Worm (Caenorhabditis elegans) whole organism, late embryonic: ENCODE measurements around the gene rpt-1.
"Not testable (repeated sequence)": the region's sequence is repeated elsewhere in the genome, so short reads cannot be mapped to it uniquely, and the experiment has no call there.

Source experiments
- C08G9.2 ChIP-seq: sonication (generic microtip); optimal IDR thresholded peaks from 2 replicates; lab custom pipeline; 2016; ENCODE audit warnings: mild to moderate bottlenecking, missing genetic modification characterization, moderate library complexity, missing compliant biosample characterization
- F13H6.1 ChIP-seq: sonication (generic microtip); optimal IDR thresholded peaks from 2 replicates; lab custom pipeline; 2016; ENCODE audit warnings: missing genetic modification characterization, missing compliant biosample characterization
- K02D7.2 ChIP-seq: sonication (generic microtip); optimal IDR thresholded peaks from 2 replicates; lab custom pipeline; 2017; ENCODE audit warnings: mild to moderate bottlenecking, missing genetic modification characterization, missing compliant biosample characterization
- Y22D7AL.16 ChIP-seq: sonication (generic microtip); optimal IDR thresholded peaks from 2 replicates; lab custom pipeline; 2016; ENCODE audit warnings: missing genetic modification characterization, missing compliant biosample characterization
- ama-1 ChIP-seq: fragments of 150-350 bp; optimal IDR thresholded peaks from 2 replicates; lab custom pipeline; 2014
- ceh-14 ChIP-seq: sonication (generic microtip); optimal IDR thresholded peaks from 2 replicates; lab custom pipeline; 2016; ENCODE audit warnings: missing genotype, missing genetic modification characterization, missing compliant biosample characterization
- ceh-19 ChIP-seq: fragments of 200-800 bp; sonication (Bioruptor generic); optimal IDR thresholded peaks from 2 replicates; lab custom pipeline; 2018; ENCODE audit warnings: mild to moderate bottlenecking, missing genetic modification characterization, missing compliant biosample characterization
- ceh-2 ChIP-seq: sonication (generic microtip); optimal IDR thresholded peaks from 2 replicates; lab custom pipeline; 2016; ENCODE audit warnings: missing genotype, missing genetic modification characterization, missing compliant biosample characterization
- ceh-22 ChIP-seq: sonication (generic microtip); optimal IDR thresholded peaks from 2 replicates; lab custom pipeline; 2017; ENCODE audit warnings: missing biosample characterization, missing genetic modification characterization
- ceh-30 ChIP-seq: fragments of 150-350 bp; optimal IDR thresholded peaks from 2 replicates; lab custom pipeline; 2014; ENCODE audit warnings: missing biosample characterization, missing genetic modification characterization
- ceh-31 ChIP-seq: sonication (generic microtip); optimal IDR thresholded peaks from 2 replicates; lab custom pipeline; 2016; ENCODE audit warnings: missing genetic modification characterization, missing compliant biosample characterization
- ceh-34 ChIP-seq: sonication (generic microtip); optimal IDR thresholded peaks from 2 replicates; lab custom pipeline; 2016; ENCODE audit warnings: mild to moderate bottlenecking, missing genetic modification characterization, missing compliant biosample characterization
- ceh-45 ChIP-seq: fragments of 200-800 bp; sonication (Bioruptor generic); IDR thresholded peaks from 2 replicates; pipeline ENCODE4 v1.3.6; 2022; ENCODE audit warnings: missing genetic modification reagents, missing genetic modification characterization, missing compliant biosample characterization
- dmd-4 ChIP-seq: sonication (generic microtip); optimal IDR thresholded peaks from 2 replicates; lab custom pipeline; 2016; ENCODE audit warnings: borderline replicate concordance, missing genetic modification characterization, missing compliant biosample characterization
- dve-1 ChIP-seq: sonication (generic microtip); optimal IDR thresholded peaks from 2 replicates; lab custom pipeline; 2017; ENCODE audit warnings: antibody characterized with exemption, mild to moderate bottlenecking, missing genetic modification characterization, missing compliant biosample characterization
- elt-4 ChIP-seq: sonication (generic microtip); optimal IDR thresholded peaks from 2 replicates; lab custom pipeline; 2016; ENCODE audit warnings: missing genetic modification characterization, missing compliant biosample characterization
- fkh-10 ChIP-seq: fragments of 150-350 bp; optimal IDR thresholded peaks from 2 replicates; lab custom pipeline; 2014; ENCODE audit warnings: missing biosample characterization, missing genetic modification reagents, missing genetic modification characterization
- fkh-6 ChIP-seq: sonication (generic microtip); optimal IDR thresholded peaks from 2 replicates; lab custom pipeline; 2016; ENCODE audit warnings: missing genetic modification characterization, missing compliant biosample characterization
- gmeb-2 ChIP-seq: sonication (generic microtip); optimal IDR thresholded peaks from 2 replicates; lab custom pipeline; 2016; ENCODE audit warnings: missing genetic modification characterization, inconsistent platforms, missing compliant biosample characterization
- hlh-13 ChIP-seq: fragments of 200-800 bp; sonication (Bioruptor generic); optimal IDR thresholded peaks from 2 replicates; lab custom pipeline; 2018; ENCODE audit warnings: mild to moderate bottlenecking, missing genetic modification characterization, missing compliant biosample characterization
- hlh-30 ChIP-seq: sonication (generic microtip); optimal IDR thresholded peaks from 2 replicates; lab custom pipeline; 2017; ENCODE audit warnings: antibody characterized with exemption, missing genetic modification characterization, missing compliant biosample characterization; ENCODE audit not compliant: insufficient read depth
- hlh-6 ChIP-seq: sonication (generic microtip); optimal IDR thresholded peaks from 2 replicates; lab custom pipeline; 2016; ENCODE audit warnings: missing genotype, missing genetic modification characterization, missing compliant biosample characterization
- hlh-8 ChIP-seq: sonication (generic microtip); optimal IDR thresholded peaks from 2 replicates; lab custom pipeline; 2016; ENCODE audit warnings: missing genotype, missing genetic modification characterization, missing compliant biosample characterization
- lin-11 ChIP-seq: fragments of 200-800 bp; sonication (Bioruptor generic); optimal IDR thresholded peaks from 2 replicates; lab custom pipeline; 2018; ENCODE audit warnings: mild to moderate bottlenecking, missing genetic modification characterization, missing compliant biosample characterization
- nfya-1 ChIP-seq: sonication (generic microtip); optimal IDR thresholded peaks from 2 replicates; lab custom pipeline; 2017; ENCODE audit warnings: missing genetic modification characterization, mild to moderate bottlenecking, missing compliant biosample characterization, antibody characterized with exemption, moderate library complexity
- nhr-232 ChIP-seq: sonication (generic microtip); optimal IDR thresholded peaks from 2 replicates; lab custom pipeline; 2016; ENCODE audit warnings: missing genetic modification characterization, missing compliant biosample characterization
- pag-3 ChIP-seq: sonication (generic microtip); optimal IDR thresholded peaks from 2 replicates; lab custom pipeline; 2016; ENCODE audit warnings: missing compliant biosample characterization, missing genetic modification characterization, borderline replicate concordance
- pat-9 ChIP-seq: fragments of 200-800 bp; sonication (Bioruptor generic); optimal IDR thresholded peaks from 2 replicates; lab custom pipeline; 2018; ENCODE audit warnings: mild to moderate bottlenecking, missing genetic modification characterization, moderate library complexity, missing compliant biosample characterization
- pax-1 ChIP-seq: fragments of 150-350 bp; optimal IDR thresholded peaks from 2 replicates; lab custom pipeline; 2014; ENCODE audit warnings: missing biosample characterization, missing genetic modification characterization
- ref-2 ChIP-seq: sonication (generic microtip); optimal IDR thresholded peaks from 2 replicates; lab custom pipeline; 2016; ENCODE audit warnings: missing genetic modification characterization, missing compliant biosample characterization
- rnt-1 ChIP-seq: sonication (generic microtip); optimal IDR thresholded peaks from 2 replicates; lab custom pipeline; 2016; ENCODE audit warnings: missing genetic modification characterization, missing compliant biosample characterization
- unc-3 ChIP-seq, 2 experiments: fragments of 200-800 bp in 1 of 2; sonication (Bioruptor generic) in 1 of 2; sonication (generic microtip) in 1 of 2; conservative IDR thresholded peaks in 1 of 2; optimal IDR thresholded peaks in 1 of 2; 2 replicates each; pipeline versions ENCODE4 v1.3.6 to Lab custom; 2016 to 2022; ENCODE audit warnings: missing compliant biosample characterization in 2 of 2, missing genetic modification characterization in 2 of 2, missing genetic modification reagents in 1 of 2
- unc-55 ChIP-seq: sonication (generic microtip); optimal IDR thresholded peaks from 2 replicates; lab custom pipeline; 2017; ENCODE audit warnings: missing biosample characterization, missing genetic modification reagents, missing genetic modification characterization
- unc-86 ChIP-seq: sonication (generic microtip); optimal IDR thresholded peaks from 2 replicates; lab custom pipeline; 2016; ENCODE audit warnings: missing genetic modification characterization, missing compliant biosample characterization
- ztf-16 ChIP-seq: sonication (generic microtip); optimal IDR thresholded peaks from 2 replicates; lab custom pipeline; 2017; ENCODE audit warnings: missing genetic modification characterization, missing compliant biosample characterization

The rpt-1 gene

DNA sequence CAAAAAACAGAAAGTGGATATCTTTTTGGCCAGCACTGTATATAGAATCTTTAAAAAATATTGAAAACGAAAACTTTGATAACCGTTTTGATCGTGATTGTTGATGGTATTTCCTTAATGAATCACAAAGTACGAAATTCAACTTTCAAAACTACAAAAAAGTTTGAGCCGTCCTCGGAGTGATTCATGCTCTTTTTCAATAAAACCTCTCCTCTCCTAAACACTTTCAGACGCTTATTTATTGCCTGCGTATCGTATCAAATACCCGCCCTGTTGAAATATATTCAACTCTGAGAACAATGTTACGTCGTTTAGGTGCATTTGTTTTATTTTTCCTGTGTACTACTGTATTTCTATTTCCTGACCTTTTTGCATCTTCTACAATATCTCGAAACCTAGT lies 38.7 kb upstream of the rpt-1 start:
- TF ChIP-seq fkh-10 (GFP tag; lab: Kevin White, UChicago) (no peak), ceh-2 (no peak)

DNA sequence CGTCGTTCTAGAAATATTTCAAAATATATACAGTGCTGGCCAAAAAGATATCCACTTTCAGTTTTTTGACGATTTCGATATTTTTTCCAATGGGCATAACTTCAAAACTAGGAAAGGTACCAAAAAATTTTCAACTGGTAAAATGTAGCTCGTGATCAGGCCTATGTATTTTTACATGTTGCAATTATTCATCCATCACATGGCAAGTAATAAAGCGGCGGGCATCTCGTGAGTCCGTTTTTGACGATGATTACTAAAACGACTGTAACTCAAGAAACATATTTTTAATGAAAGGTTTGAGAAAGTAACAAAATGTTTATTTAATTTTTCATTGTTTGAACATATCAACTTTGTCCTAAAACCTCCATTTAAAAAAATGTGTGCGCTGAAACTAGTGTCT lies 37.8 kb upstream of the rpt-1 start, which contains the start of gene F10C2.3:
F10C2.3 (plus strand) TSS at position 301 of the 400 bp plus-strand sequence.
- TF ChIP-seq pax-1 (tag; lab: Kevin White, UChicago); Y22D7AL.16; hlh-13: not testable (repeated sequence)

ce11 chrV:12013298-12013697 lies 31.1 kb upstream of the rpt-1 start, which contains the start of gene add-2:
Gene add-2, minus strand, starts transcription at chrV:12013406.
- TF ChIP-seq hlh-13 (no peak), ceh-30 (tag; lab: Kevin White, UChicago) (no peak), ceh-14 (no peak), dmd-4 (tag; lab: Kevin White, UChicago) (no peak), ceh-31 (tag; lab: Kevin White, UChicago) (no peak), hlh-30 (tag; lab: Kevin White, UChicago) (no peak), ref-2 (tag; lab: Kevin White, UChicago) (no peak), Y22D7AL.16 (no peak), unc-86 (tag; lab: Kevin White, UChicago) (no peak), pag-3 (tag; lab: Kevin White, UChicago) (no peak)
- TF ChIP-seq, all 69 proteins: peak for 0

DNA sequence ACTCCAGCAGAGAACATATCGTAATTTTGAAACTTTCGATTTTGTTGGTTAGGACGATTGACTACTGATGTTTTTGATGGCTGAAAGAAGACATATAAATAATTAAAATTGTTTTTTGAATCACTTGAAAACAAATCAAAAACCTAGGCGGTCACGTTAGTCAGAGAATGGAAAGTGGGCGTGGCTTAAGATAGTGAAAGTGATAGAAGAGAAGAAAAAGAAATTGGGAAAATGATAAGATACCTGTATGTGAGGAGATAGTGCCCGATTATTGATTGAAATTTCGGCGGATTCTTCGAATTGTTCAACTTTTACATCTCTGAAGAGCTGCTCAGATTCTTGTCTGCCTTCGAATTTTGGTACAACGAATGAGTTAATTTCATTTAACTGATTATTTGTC lies 29.5 kb upstream of the rpt-1 start:
- no peak for TF ChIP-seq K02D7.2 (tag; lab: Kevin White, UChicago)
- TF ChIP-seq ceh-30 (tag; lab: Kevin White, UChicago) = no peak
- TF ChIP-seq unc-86 (tag; lab: Kevin White, UChicago) = no peak
- TF ChIP-seq gmeb-2 = no peak
- TF ChIP-seq pat-9 (tag; lab: Kevin White, UChicago) = no peak
- no peak for TF ChIP-seq elt-4 (tag; lab: Kevin White, UChicago)
- no peak for TF ChIP-seq ceh-45
- no peak for TF ChIP-seq ceh-19 (GFP tag; lab: Kevin White, UChicago)
- no peak for TF ChIP-seq ztf-16
- TF ChIP-seq lin-11 (tag; lab: Kevin White, UChicago) = no peak
- TF ChIP-seq F13H6.1 (tag; lab: Kevin White, UChicago) = no peak
- TF ChIP-seq C08G9.2 = no peak
- TF ChIP-seq ceh-34 = no peak
- TF ChIP-seq hlh-6 (tag; lab: Kevin White, UChicago) = no peak
- TF ChIP-seq hlh-13 = no peak
- no peak for TF ChIP-seq hlh-8 (tag; lab: Kevin White, UChicago)
- TF ChIP-seq ref-2 (tag; lab: Kevin White, UChicago) = no peak
- no peak for TF ChIP-seq rnt-1 (tag; lab: Kevin White, UChicago)

DNA sequence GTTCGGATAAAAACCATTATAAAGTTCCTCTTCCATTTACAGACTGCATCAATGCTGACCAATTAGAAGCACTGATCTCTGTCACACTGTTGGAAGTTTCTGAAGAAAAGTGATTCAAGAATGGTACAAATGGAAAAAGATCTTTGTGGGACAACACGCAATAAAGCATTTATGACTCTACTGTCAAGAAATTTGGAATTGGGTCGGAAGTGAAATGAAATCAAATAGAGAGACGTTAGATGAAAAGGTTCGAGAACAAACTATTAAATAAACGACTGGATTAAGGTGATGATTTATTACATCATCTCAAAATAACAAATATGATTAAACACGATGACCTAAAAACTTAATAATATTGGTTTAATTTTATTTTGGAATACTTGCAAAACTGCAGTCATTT lies 24.3 kb upstream of the rpt-1 start, which contains the start of gene F57F5.3:
F57F5.3 (minus strand) TSS at position 101 of the 400 bp plus-strand sequence.
- TF ChIP-seq dve-1 (tag; lab: Kevin White, UChicago) (no peak), nhr-232 (tag; lab: Kevin White, UChicago) (no peak), pat-9 (tag; lab: Kevin White, UChicago) (no peak), dmd-4 (tag; lab: Kevin White, UChicago) (no peak), ama-1 (no peak), unc-3 (GFP tag; conservative IDR thresholded peaks at IDR 0.05; lab: Robert Waterston, UW) (no peak), unc-3 (tag; optimal IDR thresholded peaks at IDR 0.05; lab: Kevin White, UChicago) (no peak), fkh-6 (tag; lab: Kevin White, UChicago) (no peak), nfya-1 (tag; lab: Kevin White, UChicago) (no peak), gmeb-2 (no peak), ceh-22 (tag; lab: Kevin White, UChicago) (no peak), hlh-8 (tag; lab: Kevin White, UChicago) (no peak), unc-86 (tag; lab: Kevin White, UChicago) (no peak), unc-55 (GFP tag; lab: Kevin White, UChicago) (no peak)
